Worm (Caenorhabditis elegans): ENCODE results near the gene ZK418.6.

- TF ChIP-seq mep-1 (tag; optimal IDR thresholded peaks at IDR 0.05) (no peak), nhr-41 (GFP tag; IDR thresholded peaks at IDR 0.05) (no peak), ama-1 (optimal IDR thresholded peaks at IDR 0.05) (no peak), dve-1 (tag; optimal IDR thresholded peaks at IDR 0.05; ENCODE audit: insufficient read depth) (no peak), lsy-2 (tag; optimal IDR thresholded peaks at IDR 0.05) (no peak), nhr-28 (tag; optimal IDR thresholded peaks at IDR 0.05) (peak; percentile 14), attf-4 (tag; optimal IDR thresholded peaks at IDR 0.05) (no peak)
These were observed 28.2 kb upstream of the ZK418.6 start for ce11 chrIII:7106854-7107253.
